Worm (Caenorhabditis elegans): ENCODE measurements around the gene K06B4.4.

- TF ChIP-seq elt-3 (tag; optimal IDR thresholded peaks at IDR 0.05) (peak in 2 of 3 experiments; percentile 17 to 74), nfya-1 (tag; optimal IDR thresholded peaks at IDR 0.05; ENCODE audit: insufficient read depth) (no peak), fkh-10 (GFP tag; optimal IDR thresholded peaks at IDR 0.05) (no peak), egl-27 (tag; optimal IDR thresholded peaks at IDR 0.05) (no peak), mdl-1 (tag; optimal IDR thresholded peaks at IDR 0.05) (no peak), nhr-76 (tag; optimal IDR thresholded peaks at IDR 0.05) (no peak), ceh-9 (tag; optimal IDR thresholded peaks at IDR 0.05) (no peak), ztf-4 (tag; optimal IDR thresholded peaks at IDR 0.05) (no peak), snpc-4 (tag; optimal IDR thresholded peaks at IDR 0.05) (no peak)
These were observed 39.0 kb downstream of the K06B4.4 start for ce11 chrV:15707982-15708381.
